Fruit fly (Drosophila melanogaster) whole organism: ENCODE results near the gene CG34453.

ENCODE experiments used
- CG8478 ChIP-seq: fragments of >200 bp; optimal IDR thresholded peaks from 2 replicates; lab custom pipeline; 2018; ENCODE audit warnings: inconsistent platforms
- Dll ChIP-seq: fragments of >200 bp; optimal IDR thresholded peaks from 2 replicates; lab custom pipeline; 2017
- EcR ChIP-seq, 2 experiments: fragments of >200 bp; optimal IDR thresholded peaks; 2 replicates each; lab custom pipeline; 2017; ENCODE audit warnings: missing biosample characterization in 2 of 2, missing genetic modification characterization in 2 of 2, missing genetic modification reagents in 2 of 2
- pan ChIP-seq: fragments of >200 bp; optimal IDR thresholded peaks from 2 replicates; lab custom pipeline; 2017
- psq ChIP-seq: fragments of >200 bp; optimal IDR thresholded peaks from 2 replicates; lab custom pipeline; 2017
- usp ChIP-seq: fragments of >200 bp; optimal IDR thresholded peaks from 2 replicates; lab custom pipeline; 2017; ENCODE audit warnings: missing biosample characterization, missing genetic modification characterization, mixed read lengths

CG34453 gene

DNA sequence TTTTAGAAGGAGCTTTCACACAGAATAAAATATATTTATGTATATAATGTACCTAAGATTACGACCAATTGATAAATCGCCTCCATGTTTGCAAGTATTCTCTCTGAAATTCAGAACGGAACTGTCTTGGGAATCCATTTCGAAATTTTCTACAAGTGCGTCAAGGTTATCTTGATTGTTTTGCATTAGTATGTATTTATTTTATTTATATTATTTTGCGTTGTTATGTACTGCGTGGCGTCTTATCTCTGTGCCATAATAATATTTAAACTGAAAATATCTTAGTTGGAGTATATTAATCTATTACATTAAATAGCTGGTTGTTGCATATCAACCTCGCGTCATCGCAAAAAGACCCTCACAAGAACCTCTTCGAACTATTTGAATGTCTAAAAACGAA, 1.6 kb downstream of the CG34453 start, which contains the start of gene CG42846:
Gene CG42846, minus strand, starts transcription at position 101 of the 400 bp plus-strand sequence.
- TF ChIP-seq Dll (lab: Kevin White, UChicago) (no peak), pan (lab: Kevin White, UChicago) (no peak), psq (lab: Kevin White, UChicago) (no peak), CG8478 (lab: Kevin White, UChicago) (no peak)

DNA sequence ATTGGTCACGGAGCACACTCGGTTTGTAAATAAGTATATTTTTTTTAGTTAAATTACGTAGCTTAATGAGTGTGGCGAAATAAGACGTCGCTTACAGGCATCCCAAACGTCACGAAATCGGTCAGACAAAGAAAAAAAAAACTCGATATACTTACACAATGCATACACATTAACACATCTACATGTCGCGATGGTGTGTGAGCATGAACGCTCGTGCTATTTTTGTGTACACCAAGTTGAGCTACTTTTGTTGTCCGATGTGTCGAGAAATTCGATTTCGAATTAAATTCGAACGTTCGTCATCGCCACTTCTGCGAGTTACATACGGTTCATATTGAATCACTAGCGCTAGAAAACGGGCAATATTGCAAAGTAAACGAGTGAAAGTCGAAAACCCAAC, 8.0 kb downstream of the CG34453 start:
- no peak for TF ChIP-seq EcR (GFP tag; optimal IDR thresholded peaks at IDR 0.05; lab: Kevin White, UChicago)
- no peak for TF ChIP-seq usp (GFP tag; lab: Kevin White, UChicago)
- no peak for TF ChIP-seq psq (lab: Kevin White, UChicago)
- no peak for TF ChIP-seq pan (lab: Kevin White, UChicago)
- TF ChIP-seq CG8478 (lab: Kevin White, UChicago), result no peak
- TF ChIP-seq Dll (lab: Kevin White, UChicago), result no peak

dm6 chr3L:224004-224951, 8.9 kb downstream of the CG34453 start:
- TF ChIP-seq EcR (GFP tag; optimal IDR thresholded peaks at IDR 0.05; lab: Kevin White, UChicago) (no peak), CG8478 (lab: Kevin White, UChicago) (peak; percentile 45), usp (GFP tag; lab: Kevin White, UChicago) (no peak), pan (lab: Kevin White, UChicago) (no peak), psq (lab: Kevin White, UChicago) (no peak), Dll (lab: Kevin White, UChicago) (no peak)

DNA sequence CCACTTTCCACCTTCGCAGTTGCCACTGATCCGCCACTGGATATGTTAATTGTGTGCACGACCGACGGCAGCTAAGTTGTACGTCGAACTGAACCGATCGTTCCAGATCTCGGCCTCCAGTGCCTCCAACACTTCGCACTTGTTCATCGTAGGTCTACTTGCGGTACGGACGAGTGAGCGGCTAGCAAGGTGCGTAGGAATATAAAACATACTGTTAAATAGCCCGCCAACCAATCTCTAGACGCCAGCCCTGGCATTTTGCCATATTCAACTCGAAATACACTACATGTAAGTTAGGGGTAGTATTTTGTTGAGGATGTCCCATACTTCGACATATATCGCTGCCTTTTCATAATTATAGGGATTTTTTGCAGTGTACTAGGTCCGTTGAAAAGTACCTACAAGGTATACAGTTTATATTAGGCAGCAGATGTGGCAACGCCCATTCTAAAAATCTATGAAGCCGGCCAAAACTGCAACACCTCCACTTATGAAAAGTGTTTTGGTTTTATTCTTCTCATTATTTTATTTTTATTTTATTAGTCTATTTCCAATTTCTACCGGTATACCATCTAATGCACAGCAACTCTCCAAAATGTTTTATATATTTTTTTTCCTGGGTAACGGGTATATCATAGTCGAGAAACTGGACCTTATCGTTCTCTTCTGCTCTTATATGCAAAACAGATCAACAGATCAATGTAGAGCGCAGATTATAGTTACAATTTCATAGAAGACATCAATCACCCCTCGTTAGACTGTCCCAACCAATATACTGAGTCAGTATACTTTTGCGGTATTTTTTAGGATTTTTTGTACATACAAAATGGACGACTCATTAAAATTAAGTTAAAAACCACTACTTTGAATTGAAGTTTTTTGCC, 9.9 kb downstream of the CG34453 start, which contains the start of the genes pyx and CG33229:
Gene pyx, minus strand, starts transcription at position 51 of the 884 bp plus-strand sequence.
Gene CG33229, plus strand, starts transcription at position 834 of the 884 bp plus-strand sequence.
- TF ChIP-seq pan (lab: Kevin White, UChicago) (no peak), psq (lab: Kevin White, UChicago) (no peak), EcR (GFP tag; optimal IDR thresholded peaks at IDR 0.05; lab: Kevin White, UChicago) (no peak), usp (GFP tag; lab: Kevin White, UChicago) (no peak), CG8478 (lab: Kevin White, UChicago) (no peak), Dll (lab: Kevin White, UChicago) (no peak)

- TF ChIP-seq psq (lab: Kevin White, UChicago), result no peak
- no peak for TF ChIP-seq EcR (GFP tag; optimal IDR thresholded peaks at IDR 0.05; lab: Kevin White, UChicago)
- TF ChIP-seq CG8478 (lab: Kevin White, UChicago), result no peak
- TF ChIP-seq usp (GFP tag; lab: Kevin White, UChicago), result no peak
These were observed 15.6 kb downstream of the CG34453 start, which contains the start of gene CG13877 for dm6 chr3L:217480-218118. TSS of gene CG13877 (plus strand) at chr3L:218068.

DNA sequence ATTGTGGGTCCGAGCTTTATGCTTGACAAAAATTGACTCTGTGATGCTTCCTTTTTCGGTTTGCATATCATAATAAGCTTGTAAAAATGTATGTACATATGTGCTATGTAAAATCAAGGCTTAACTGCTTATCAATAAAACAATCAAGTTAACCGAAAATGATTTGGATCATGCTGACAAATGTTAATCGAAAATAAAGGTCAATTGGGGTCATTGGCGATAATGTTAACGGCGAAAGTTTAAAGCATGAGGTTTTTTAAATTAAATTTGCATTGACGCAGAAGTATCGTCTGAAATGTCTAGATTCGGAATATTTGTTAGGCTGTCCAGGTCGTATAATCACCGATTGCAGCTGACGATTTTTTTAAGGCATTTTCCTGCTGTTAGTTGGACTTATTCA, 16.8 kb downstream of the CG34453 start, which contains the start of gene Kaz1-ORFB:
Gene Kaz1-ORFB, plus strand, starts transcription at position 301 of the 400 bp plus-strand sequence.
- no peak for TF ChIP-seq EcR (GFP tag; optimal IDR thresholded peaks at IDR 0.05; lab: Kevin White, UChicago)
- TF ChIP-seq pan (lab: Kevin White, UChicago), result no peak
- TF ChIP-seq psq (lab: Kevin White, UChicago), result no peak
- TF ChIP-seq Dll (lab: Kevin White, UChicago), result no peak
- TF ChIP-seq usp (GFP tag; lab: Kevin White, UChicago), result no peak
- no peak for TF ChIP-seq CG8478 (lab: Kevin White, UChicago)

DNA sequence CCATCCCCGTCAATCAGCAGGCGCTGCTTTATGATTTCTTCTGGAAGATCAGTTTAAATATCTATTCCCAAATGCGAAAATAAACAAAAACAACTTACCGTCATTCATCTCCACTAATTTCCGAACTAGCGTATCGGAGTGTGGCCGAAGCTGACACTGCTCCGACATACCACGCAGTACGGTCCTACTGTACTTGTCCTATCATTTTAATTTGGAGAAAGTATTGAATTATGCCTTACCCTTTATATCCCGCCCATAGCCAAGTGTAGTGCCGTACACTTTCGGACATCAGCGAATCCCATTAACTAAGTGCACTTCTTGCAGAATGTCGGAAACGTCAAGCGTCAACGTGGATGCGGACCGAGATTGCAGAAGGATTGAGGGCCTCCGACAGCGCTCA, 20.6 kb downstream of the CG34453 start, which contains the start of the genes thoc7 and Dis3l2:
Gene thoc7, minus strand, starts transcription at position 168 of the 400 bp plus-strand sequence.
Gene Dis3l2, plus strand, starts transcription at position 190 of the 400 bp plus-strand sequence.
- TF ChIP-seq pan (lab: Kevin White, UChicago) (no peak), Dll (lab: Kevin White, UChicago) (no peak), CG8478 (lab: Kevin White, UChicago) (no peak), EcR (GFP tag; optimal IDR thresholded peaks at IDR 0.05; lab: Kevin White, UChicago) (no peak), usp (GFP tag; lab: Kevin White, UChicago) (no peak), psq (lab: Kevin White, UChicago) (no peak)

DNA sequence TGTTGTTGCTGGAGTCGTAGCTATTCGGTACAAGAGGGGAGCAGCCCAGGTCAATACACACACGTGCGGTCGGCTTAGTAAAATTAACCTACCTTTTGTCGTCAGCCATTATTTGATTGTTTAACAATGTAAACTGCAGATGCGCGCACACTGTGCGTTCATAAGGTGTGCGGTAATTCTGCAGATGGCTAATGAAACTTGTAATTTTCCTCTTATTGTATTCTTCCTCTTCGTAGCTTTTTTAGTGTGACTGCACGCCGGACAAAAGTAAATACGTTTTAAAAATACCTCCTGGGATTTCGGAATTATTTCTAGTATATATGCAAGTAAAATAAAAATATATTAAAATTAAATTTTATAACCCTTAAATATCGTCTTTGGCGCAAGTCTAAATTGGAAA, 22.0 kb downstream of the CG34453 start, which contains the start of gene Prp4k:
Gene Prp4k, minus strand, starts transcription at position 258 of the 400 bp plus-strand sequence.
- TF ChIP-seq usp (GFP tag; lab: Kevin White, UChicago), result no peak
- TF ChIP-seq Dll (lab: Kevin White, UChicago), result no peak
- TF ChIP-seq psq (lab: Kevin White, UChicago), result no peak
- no peak for TF ChIP-seq EcR (GFP tag; optimal IDR thresholded peaks at IDR 0.05; lab: Kevin White, UChicago)
- TF ChIP-seq CG8478 (lab: Kevin White, UChicago), result no peak
- no peak for TF ChIP-seq pan (lab: Kevin White, UChicago)

DNA sequence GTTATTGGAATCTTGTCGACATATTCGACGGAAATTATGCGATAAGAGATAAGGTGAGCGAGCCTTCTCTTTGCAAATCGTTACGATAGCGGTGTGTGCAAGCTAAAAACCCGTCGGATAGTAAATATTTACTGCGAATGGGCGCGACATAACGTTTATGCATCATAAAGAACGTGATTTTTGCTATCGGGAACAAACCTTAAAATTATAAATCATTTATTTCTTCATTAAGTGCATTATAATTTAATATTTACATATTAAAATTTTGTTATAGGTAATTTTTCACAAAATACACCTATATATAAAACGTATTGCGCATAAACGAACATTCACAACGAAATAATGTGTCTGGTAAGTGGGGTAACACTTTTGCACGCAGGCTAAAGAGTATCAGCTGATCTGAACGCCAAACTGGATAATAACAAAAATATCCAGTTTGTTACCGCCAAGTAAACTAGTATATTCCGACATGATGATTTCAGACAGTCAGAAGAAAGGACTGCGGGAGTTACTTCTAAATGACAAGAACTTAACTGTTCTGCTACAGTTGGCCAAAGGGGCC, 27.3 kb downstream of the CG34453 start, which contains the start of the genes Gk1 and CG13876:
Gene Gk1, minus strand, starts transcription at position 122 of the 562 bp plus-strand sequence.
Gene CG13876, plus strand, starts transcription at position 412 of the 562 bp plus-strand sequence.
- TF ChIP-seq Dll (lab: Kevin White, UChicago), result no peak
- TF ChIP-seq CG8478 (lab: Kevin White, UChicago), result no peak
- no peak for TF ChIP-seq usp (GFP tag; lab: Kevin White, UChicago)
- no peak for TF ChIP-seq EcR (GFP tag; optimal IDR thresholded peaks at IDR 0.05; lab: Kevin White, UChicago)
- TF ChIP-seq pan (lab: Kevin White, UChicago), result no peak
- no peak for TF ChIP-seq psq (lab: Kevin White, UChicago)
